Worm (Caenorhabditis elegans) whole organism, L4 larva: Measurements from ENCODE around the gene exc-15.

Experiments
- F37D6.2 ChIP-seq: sonication (generic microtip); optimal IDR thresholded peaks from 2 replicates; lab custom pipeline; 2016; ENCODE audit warnings: mild to moderate bottlenecking, missing genetic modification characterization, missing compliant biosample characterization
- Y5F2A.4 ChIP-seq: fragments of 200-800 bp; sonication (Bioruptor generic); optimal IDR thresholded peaks from 2 replicates; lab custom pipeline; 2018; ENCODE audit warnings: mild to moderate bottlenecking, missing genetic modification characterization, missing compliant biosample characterization
- ZK546.5 ChIP-seq, 2 experiments: sonication (generic microtip); optimal IDR thresholded peaks; 2 replicates each; lab custom pipeline; 2017; ENCODE audit warnings: missing biosample characterization in 2 of 2, missing genetic modification characterization in 2 of 2
- ceh-44 ChIP-seq: fragments of 200-800 bp; sonication (Bioruptor generic); IDR thresholded peaks from 2 replicates; pipeline ENCODE4 v1.3.6; 2022; ENCODE audit warnings: missing genetic modification reagents, missing genetic modification characterization, missing compliant biosample characterization
- ceh-62 ChIP-seq: sonication (generic microtip); optimal IDR thresholded peaks from 2 replicates; lab custom pipeline; 2017; ENCODE audit warnings: missing biosample characterization, missing genetic modification characterization
- lsy-2 ChIP-seq, 2 experiments: fragments of 150-350 bp in 1 of 2; sonication (generic microtip) in 1 of 2; optimal IDR thresholded peaks; 2 replicates each; lab custom pipeline; 2014 to 2017; ENCODE audit warnings: missing biosample characterization in 2 of 2, missing genetic modification characterization in 2 of 2
- mep-1 ChIP-seq: fragments of 150-350 bp; sonication (generic microtip); optimal IDR thresholded peaks from 3 replicates; lab custom pipeline; 2014; ENCODE audit warnings: missing biosample characterization, missing genetic modification characterization
- nhr-76 ChIP-seq: fragments of 150-350 bp; optimal IDR thresholded peaks from 2 replicates; lab custom pipeline; 2014; ENCODE audit warnings: missing biosample characterization, missing genetic modification characterization
- unc-39 ChIP-seq: sonication (generic microtip); optimal IDR thresholded peaks from 2 replicates; lab custom pipeline; 2017; ENCODE audit warnings: missing biosample characterization, missing genetic modification characterization
- zip-11 ChIP-seq: fragments of 200-800 bp; sonication (Bioruptor generic); IDR thresholded peaks from 2 replicates; pipeline ENCODE4 v1.3.6; 2022; ENCODE audit warnings: missing genetic modification characterization, missing compliant biosample characterization
- ztf-7 ChIP-seq: fragments of 150-350 bp; optimal IDR thresholded peaks from 2 replicates; lab custom pipeline; 2014; ENCODE audit warnings: missing biosample characterization, missing genetic modification characterization

DNA sequence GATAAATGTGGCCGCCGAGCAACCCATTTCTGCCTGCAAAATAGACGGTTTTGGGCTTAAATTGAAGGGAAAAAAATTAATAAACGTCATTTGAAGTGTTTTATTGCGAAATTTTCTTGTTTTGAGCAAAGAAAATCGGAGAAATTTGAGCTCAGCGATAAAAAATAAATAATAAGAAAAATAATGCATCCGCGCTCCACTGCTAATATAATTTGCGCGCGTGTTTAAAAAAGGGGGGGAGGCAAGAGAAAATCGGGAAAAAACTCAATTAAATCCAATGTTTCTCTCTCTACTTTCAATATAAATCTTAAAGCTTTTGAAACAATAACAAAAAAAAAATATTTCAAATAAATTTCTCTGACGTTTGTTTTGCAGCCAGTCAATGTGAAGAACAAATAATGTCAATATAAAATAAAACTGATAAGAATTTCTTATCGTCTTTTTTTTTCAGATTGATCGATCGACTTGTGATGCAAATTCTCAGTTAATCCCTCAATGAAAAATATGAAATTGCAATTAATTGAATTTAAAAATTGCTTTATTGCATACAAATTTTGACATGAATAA lies 32.7 kb upstream of the exc-15 start, which contains the start of gene rft-2:
- TF ChIP-seq unc-39 (tag; lab: Kevin White, UChicago) (no peak), lsy-2 (tag; optimal IDR thresholded peaks at IDR 0.05; lab: Kevin White, UChicago) (peak in 1 of 2 experiments; percentile 72), ceh-62 (tag; lab: Kevin White, UChicago) (no peak), Y5F2A.4 (GFP tag; lab: Kevin White, UChicago) (no peak), mep-1 (tag; lab: Kevin White, UChicago) (peak; percentile 55), F37D6.2 (tag; lab: Kevin White, UChicago) (peak; percentile 9), ceh-44 (GFP tag; lab: Robert Waterston, UW) (no peak), ZK546.5 (tag; optimal IDR thresholded peaks at IDR 0.05; lab: Kevin White, UChicago) (no peak), zip-11 (GFP tag; lab: Robert Waterston, UW) (no peak), ztf-7 (tag; lab: Kevin White, UChicago) (no peak), nhr-76 (tag; lab: Kevin White, UChicago) (no peak)
